Fruit fly (Drosophila melanogaster) whole organism, embryonic: Measurements from ENCODE around the gene f-cup.
A peak's percentile ranks its signal among the peaks of the same experiment; 100 is the strongest.

Source experiments
- Abd-B ChIP-seq: fragments of 200-800 bp; sonication (Bioruptor generic); optimal IDR thresholded peaks from 2 replicates; lab custom pipeline; 2018; ENCODE audit warnings: missing biosample characterization, mild to moderate bottlenecking, missing genetic modification characterization, moderate library complexity
- CG11560 ChIP-seq: fragments of 200-800 bp; sonication (Bioruptor generic); IDR thresholded peaks from 3 replicates; pipeline ENCODE4 v1.3.6; 2022; ENCODE audit warnings: missing biosample characterization, missing genetic modification characterization
- CG12236 ChIP-seq: fragments of 200-800 bp; sonication (Bioruptor generic); optimal IDR thresholded peaks from 2 replicates; lab custom pipeline; 2016; ENCODE audit warnings: missing biosample characterization, missing genetic modification characterization
- CG12744 ChIP-seq: fragments of 200-800 bp; sonication (Bioruptor generic); optimal IDR thresholded peaks from 2 replicates; lab custom pipeline; 2016; ENCODE audit warnings: missing biosample characterization, missing genetic modification characterization
- CG14441 ChIP-seq: fragments of 200-800 bp; sonication (Bioruptor generic); IDR thresholded peaks from 2 replicates; pipeline ENCODE4 v1.3.6; 2022; ENCODE audit warnings: missing biosample characterization, missing genetic modification characterization
- CG15479 ChIP-seq: fragments of 200-800 bp; sonication (Bioruptor generic); optimal IDR thresholded peaks from 3 replicates; lab custom pipeline; 2019; ENCODE audit warnings: missing biosample characterization, mild to moderate bottlenecking, missing genetic modification characterization, moderate library complexity
- CG16815 ChIP-seq: fragments of 200-800 bp; sonication (Bioruptor generic); optimal IDR thresholded peaks from 3 replicates; lab custom pipeline; 2017; ENCODE audit warnings: missing biosample characterization, mild to moderate bottlenecking, missing genetic modification characterization
- CG2199 ChIP-seq: fragments of 200-800 bp; sonication (Bioruptor generic); IDR thresholded peaks from 3 replicates; pipeline ENCODE4 v1.3.6; 2022; ENCODE audit warnings: missing biosample characterization, missing genetic modification characterization
- CG2875 ChIP-seq: fragments of 200-800 bp; sonication (Bioruptor generic); optimal IDR thresholded peaks from 2 replicates; lab custom pipeline; 2017; ENCODE audit warnings: missing biosample characterization, mild to moderate bottlenecking, missing genetic modification characterization, missing genetic modification reagents
- CG33213 ChIP-seq: fragments of 200-800 bp; sonication (Bioruptor generic); optimal IDR thresholded peaks from 3 replicates; lab custom pipeline; 2016; ENCODE audit warnings: missing biosample characterization, missing genetic modification characterization
- CG3838 ChIP-seq: fragments of 200-800 bp; sonication (Bioruptor generic); optimal IDR thresholded peaks from 3 replicates; lab custom pipeline; 2016; ENCODE audit warnings: missing biosample characterization, missing genetic modification characterization
- CG42726 ChIP-seq: fragments of 200-800 bp; sonication (Bioruptor generic); IDR thresholded peaks from 2 replicates; pipeline ENCODE4 v1.3.6; 2022; ENCODE audit warnings: missing biosample characterization, missing genetic modification characterization; ENCODE audit not compliant: partially characterized antibody
- CG4360 ChIP-seq: fragments of 200-800 bp; sonication (Bioruptor generic); IDR thresholded peaks from 2 replicates; pipeline ENCODE4 v1.3.6; 2022; ENCODE audit warnings: missing biosample characterization, missing genetic modification characterization
- CG4617 ChIP-seq: fragments of 200-800 bp; sonication (Bioruptor generic); optimal IDR thresholded peaks from 3 replicates; lab custom pipeline; 2016; ENCODE audit warnings: missing biosample characterization, missing genetic modification characterization, borderline replicate concordance
- CG7839 ChIP-seq: fragments of 200-800 bp; sonication (Bioruptor generic); optimal IDR thresholded peaks from 3 replicates; lab custom pipeline; 2018; ENCODE audit warnings: missing biosample characterization, mild to moderate bottlenecking, missing genetic modification characterization, moderate library complexity
- CG8290 ChIP-seq, 3 experiments: fragments of 200-800 bp; sonication (Bioruptor generic); optimal IDR thresholded peaks; 2 replicates each; lab custom pipeline; 2016 to 2019; ENCODE audit warnings: missing biosample characterization in 3 of 3, missing genetic modification characterization in 3 of 3, mild to moderate bottlenecking in 2 of 3, moderate library complexity in 1 of 3
- CG8388 ChIP-seq: fragments of 200-800 bp; sonication (Bioruptor generic); optimal IDR thresholded peaks from 2 replicates; lab custom pipeline; 2019; ENCODE audit warnings: missing biosample characterization, mild to moderate bottlenecking, missing genetic modification characterization, moderate library complexity
- Dll ChIP-seq: fragments of 200-800 bp; sonication (Bioruptor generic); IDR thresholded peaks from 4 replicates; pipeline ENCODE4 v1.3.6; 2022; ENCODE audit warnings: missing biosample characterization, missing genetic modification characterization; ENCODE audit not compliant: partially characterized antibody
- Dp ChIP-seq: fragments of 200-800 bp; sonication (Bioruptor generic); optimal IDR thresholded peaks from 2 replicates; lab custom pipeline; 2018; ENCODE audit warnings: missing biosample characterization, mild to moderate bottlenecking, missing genetic modification characterization, moderate library complexity
- E2f1 ChIP-seq: fragments of 200-800 bp; sonication (Bioruptor generic); IDR thresholded peaks from 2 replicates; pipeline ENCODE4 v1.3.6; 2022; ENCODE audit warnings: missing biosample characterization, missing genetic modification characterization
- HLH4C ChIP-seq: fragments of 200-800 bp; sonication (Bioruptor generic); IDR thresholded peaks from 3 replicates; pipeline ENCODE4 v1.3.6; 2022; ENCODE audit warnings: missing biosample characterization, missing genetic modification characterization; ENCODE audit not compliant: partially characterized antibody
- HLHmδ ChIP-seq: fragments of 200-800 bp; sonication (Bioruptor generic); optimal IDR thresholded peaks from 2 replicates; lab custom pipeline; 2018; ENCODE audit warnings: missing biosample characterization, mild to moderate bottlenecking, missing genetic modification characterization, moderate library complexity
- Med ChIP-seq: fragments of 200-800 bp; sonication (Bioruptor generic); peaks from one replicate; lab custom pipeline; 2016; ENCODE audit warnings: missing biosample characterization, missing genetic modification characterization, mild to moderate bottlenecking, inconsistent platforms, moderate library complexity
- NC2α ChIP-seq: fragments of 200-800 bp; sonication (Bioruptor generic); optimal IDR thresholded peaks from 2 replicates; lab custom pipeline; 2016; ENCODE audit warnings: missing biosample characterization, missing genetic modification characterization
- Taf1 ChIP-seq: fragments of 200-800 bp; sonication (Bioruptor generic); IDR thresholded peaks from 2 replicates; pipeline ENCODE4 v1.3.6; 2022; ENCODE audit warnings: missing biosample characterization, missing genetic modification characterization
- aop ChIP-seq: fragments of 200-800 bp; sonication (Bioruptor generic); IDR thresholded peaks from 2 replicates; pipeline ENCODE4 v1.3.6; 2022; ENCODE audit warnings: missing biosample characterization, missing genetic modification characterization
- ato ChIP-seq: fragments of 200-800 bp; sonication (Bioruptor generic); IDR thresholded peaks from 2 replicates; pipeline ENCODE4 v1.3.6; 2022; ENCODE audit warnings: missing biosample characterization, missing genetic modification characterization; ENCODE audit not compliant: partially characterized antibody
- bcd ChIP-seq: fragments of 200-800 bp; sonication (Bioruptor generic); optimal IDR thresholded peaks from 2 replicates; lab custom pipeline; 2017; ENCODE audit warnings: missing biosample characterization, mild to moderate bottlenecking, missing genetic modification characterization
- cg ChIP-seq: fragments of 200-800 bp; sonication (Bioruptor generic); optimal IDR thresholded peaks from 3 replicates; lab custom pipeline; 2019; ENCODE audit warnings: missing biosample characterization, mild to moderate bottlenecking, missing genetic modification characterization, moderate library complexity
- dysf ChIP-seq: fragments of 200-800 bp; sonication (Bioruptor generic); IDR thresholded peaks from 3 replicates; pipeline ENCODE4 v1.3.6; 2022; ENCODE audit warnings: missing biosample characterization, missing genetic modification characterization
- esg ChIP-seq: fragments of 200-800 bp; sonication (Bioruptor generic); conservative IDR thresholded peaks from 2 replicates; pipeline ENCODE4 v1.3.6; 2022; ENCODE audit warnings: missing biosample characterization, missing genetic modification characterization
- eyg ChIP-seq: fragments of 200-800 bp; sonication (Bioruptor generic); optimal IDR thresholded peaks from 3 replicates; lab custom pipeline; 2016; ENCODE audit warnings: missing biosample characterization, missing genetic modification characterization
- fd64A ChIP-seq: fragments of 200-800 bp; sonication (Bioruptor generic); optimal IDR thresholded peaks from 3 replicates; lab custom pipeline; 2018; ENCODE audit warnings: missing biosample characterization, mild to moderate bottlenecking, missing genetic modification characterization
- jigr1 ChIP-seq: fragments of 200-800 bp; sonication (Bioruptor generic); IDR thresholded peaks from 3 replicates; pipeline ENCODE4 v1.3.6; 2022; ENCODE audit warnings: missing biosample characterization, missing genetic modification characterization
- nau ChIP-seq: fragments of 200-800 bp; sonication (Bioruptor generic); optimal IDR thresholded peaks from 3 replicates; lab custom pipeline; 2017; ENCODE audit warnings: missing biosample characterization, mild to moderate bottlenecking, missing genetic modification characterization, missing genetic modification reagents
- pan ChIP-seq, 4 experiments: fragments of >200 bp in 3 of 4; fragments of 200-800 bp in 1 of 4; sonication (Bioruptor generic) in 1 of 4; optimal IDR thresholded peaks in 3 of 4; IDR thresholded peaks in 1 of 4; 2 replicates each; pipeline versions ENCODE4 v1.3.6 to Lab custom; 2017 to 2022; ENCODE audit warnings: missing biosample characterization in 2 of 4, missing genetic modification characterization in 2 of 4, mixed read lengths in 1 of 4
- pfk ChIP-seq: fragments of 200-800 bp; sonication (Bioruptor generic); optimal IDR thresholded peaks from 2 replicates; lab custom pipeline; 2018; ENCODE audit warnings: missing biosample characterization, mild to moderate bottlenecking, missing genetic modification characterization, moderate library complexity
- pho ChIP-seq: fragments of 200-800 bp; sonication (Bioruptor generic); optimal IDR thresholded peaks from 2 replicates; lab custom pipeline; 2016; ENCODE audit warnings: missing biosample characterization, missing genetic modification characterization
- pzg ChIP-seq: fragments of 200-800 bp; sonication (Bioruptor generic); optimal IDR thresholded peaks from 3 replicates; lab custom pipeline; 2018; ENCODE audit warnings: missing biosample characterization, mild to moderate bottlenecking, missing genetic modification characterization, moderate library complexity
- rib ChIP-seq: fragments of 200-800 bp; sonication (Bioruptor generic); IDR thresholded peaks from 2 replicates; pipeline ENCODE4 v1.3.6; 2022; ENCODE audit warnings: missing biosample characterization, missing genetic modification characterization
- schlank ChIP-seq: fragments of 200-800 bp; sonication (Bioruptor generic); optimal IDR thresholded peaks from 2 replicates; lab custom pipeline; 2018; ENCODE audit warnings: missing biosample characterization, mild to moderate bottlenecking, missing genetic modification characterization
- sd ChIP-seq: fragments of 200-800 bp; sonication (Bioruptor generic); optimal IDR thresholded peaks from 3 replicates; lab custom pipeline; 2018; ENCODE audit warnings: missing biosample characterization, mild to moderate bottlenecking, missing genetic modification characterization, moderate library complexity
- sim ChIP-seq: fragments of 200-800 bp; sonication (Bioruptor generic); IDR thresholded peaks from 2 replicates; pipeline ENCODE4 v1.3.6; 2022; ENCODE audit warnings: missing biosample characterization, missing genetic modification characterization
- sima ChIP-seq: fragments of 200-800 bp; sonication (Bioruptor generic); optimal IDR thresholded peaks from 2 replicates; lab custom pipeline; 2016; ENCODE audit warnings: missing biosample characterization, missing genetic modification characterization
- so ChIP-seq: fragments of 200-800 bp; sonication (Bioruptor generic); IDR thresholded peaks from 3 replicates; pipeline ENCODE4 v1.3.6; 2022; ENCODE audit warnings: missing biosample characterization, missing genetic modification characterization
- trem ChIP-seq: fragments of 200-800 bp; optimal IDR thresholded peaks from 3 replicates; lab custom pipeline; 2019; ENCODE audit warnings: missing biosample characterization, mild to moderate bottlenecking, missing genetic modification characterization, moderate library complexity
- twi ChIP-seq: fragments of 200-800 bp; optimal IDR thresholded peaks from 2 replicates; lab custom pipeline; 2019; ENCODE audit warnings: missing biosample characterization, mild to moderate bottlenecking, missing genetic modification characterization, moderate library complexity
- vvl ChIP-seq: fragments of 200-800 bp; sonication (Bioruptor generic); IDR thresholded peaks from 2 replicates; pipeline ENCODE4 v1.3.6; 2022; ENCODE audit warnings: missing biosample characterization, missing genetic modification characterization
- wdn ChIP-seq: fragments of 200-800 bp; sonication (Bioruptor generic); IDR thresholded peaks from 2 replicates; pipeline ENCODE4 v1.3.6; 2022; ENCODE audit warnings: missing biosample characterization, missing genetic modification characterization

Gene f-cup

DNA sequence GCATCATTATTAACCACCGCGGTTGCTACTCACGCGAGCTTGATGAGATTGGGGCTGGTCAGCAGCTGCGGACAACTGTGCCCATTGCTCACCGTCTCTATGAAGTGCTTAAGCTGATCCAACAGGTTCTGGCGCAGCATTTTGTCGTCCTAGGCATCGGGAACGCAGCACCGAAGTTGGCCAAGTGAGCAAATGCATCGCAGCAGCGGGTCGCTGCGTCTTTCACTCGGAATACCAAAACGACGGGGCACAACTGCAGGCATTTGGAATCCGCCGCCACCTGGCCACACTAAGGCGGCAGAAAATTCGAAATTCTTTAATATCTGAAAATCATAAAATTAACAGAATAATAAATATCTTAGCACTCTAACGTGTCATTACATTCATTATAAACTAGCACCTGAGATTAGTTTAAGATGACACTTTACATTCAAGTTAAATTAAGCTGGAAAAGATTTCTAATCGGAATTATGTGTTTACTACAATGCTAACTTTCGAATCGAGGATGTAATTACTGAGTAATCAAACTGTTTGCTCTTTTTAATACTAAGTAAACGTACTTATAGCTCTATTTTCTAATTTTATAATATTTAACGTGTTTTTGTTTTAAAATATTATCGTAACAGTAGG lies 17.5 kb downstream of the f-cup start (continued):
- peak; percentile 61 for TF ChIP-seq HLHmδ (GFP tag; lab: Kevin White, UChicago)
- TF ChIP-seq nau = no peak
- no peak for TF ChIP-seq esg (GFP tag; lab: Robert Waterston, UW)
- TF ChIP-seq Med (GFP tag; lab: Kevin White, UChicago) = peak; percentile 70
- TF ChIP-seq sd = no peak
- TF ChIP-seq CG8388 (GFP tag; lab: Kevin White, UChicago) = no peak
- TF ChIP-seq Dll = no peak
- no peak; the same call in 1 of the 2 replicates for TF ChIP-seq CG42726 (GFP tag; lab: Robert Waterston, UW)
- no peak for TF ChIP-seq CG11560 (tag; lab: Robert Waterston, UW)
- TF ChIP-seq CG4617 (GFP tag; lab: Kevin White, UChicago) = peak; percentile 38
- TF ChIP-seq cg (GFP tag; lab: Kevin White, UChicago) = no peak
- no peak for TF ChIP-seq CG4360 (GFP tag; lab: Robert Waterston, UW)
- TF ChIP-seq Taf1 (GFP tag; lab: Robert Waterston, UW) = no peak
- no peak for TF ChIP-seq wdn
- no peak for TF ChIP-seq jigr1 (GFP tag; lab: Robert Waterston, UW)
- TF ChIP-seq bcd = no peak
- no peak for TF ChIP-seq E2f1 (GFP tag; lab: Robert Waterston, UW)
- TF ChIP-seq CG3838 (GFP tag; lab: Kevin White, UChicago) = no peak
- no peak for TF ChIP-seq so
- TF ChIP-seq pfk (GFP tag; lab: Kevin White, UChicago) = no peak
- TF ChIP-seq CG33213 (GFP tag; lab: Kevin White, UChicago) = peak; percentile 40
- TF ChIP-seq fd64A (GFP tag; lab: Kevin White, UChicago) = no peak
- TF ChIP-seq Abd-B (GFP tag; lab: Kevin White, UChicago) = no peak
- TF ChIP-seq CG12236 (GFP tag; lab: Kevin White, UChicago) = no peak
- no peak for TF ChIP-seq dysf (GFP tag; lab: Robert Waterston, UW)
- no peak for TF ChIP-seq CG2875
- TF ChIP-seq sima (GFP tag; lab: Kevin White, UChicago) = no peak
- TF ChIP-seq CG7839 (tag; lab: Kevin White, UChicago) = no peak
- no peak for TF ChIP-seq NC2α (GFP tag; lab: Kevin White, UChicago)
- TF ChIP-seq Dp (GFP tag; lab: Kevin White, UChicago) = peak; percentile 89
- peak; percentile 63 for TF ChIP-seq pzg (GFP tag; lab: Kevin White, UChicago)
- no peak for TF ChIP-seq CG12744 (GFP tag; lab: Kevin White, UChicago)
- TF ChIP-seq ato (GFP tag; lab: Robert Waterston, UW) = no peak
- TF ChIP-seq HLH4C = no peak
- no peak for TF ChIP-seq schlank
- no peak for TF ChIP-seq pan (optimal IDR thresholded peaks at IDR 0.05; lab: Kevin White, UChicago)
- no peak for TF ChIP-seq pan (GFP tag; optimal IDR thresholded peaks at IDR 0.05 in 1 of 2, IDR thresholded peaks at IDR 0.05 in 1 of 2)
- TF ChIP-seq eyg (GFP tag; lab: Kevin White, UChicago) = no peak
- TF ChIP-seq vvl (GFP tag; lab: Robert Waterston, UW) = 0 out of 2 replicates have a peak, but pooled peaks have one; percentile 18
- no peak for TF ChIP-seq twi (tag; lab: Kevin White, UChicago)
- no peak for TF ChIP-seq rib
- TF ChIP-seq aop = no peak
- no peak for TF ChIP-seq CG14441 (GFP tag; lab: Robert Waterston, UW)
- peak; percentile 7 for TF ChIP-seq trem (tag; lab: Kevin White, UChicago)
- no peak for TF ChIP-seq CG15479 (GFP tag; lab: Kevin White, UChicago)
- TF ChIP-seq CG16815 (GFP tag; lab: Kevin White, UChicago) = no peak
- TF ChIP-seq pho (GFP tag; lab: Kevin White, UChicago) = no peak
- no peak for TF ChIP-seq sim (GFP tag; lab: Robert Waterston, UW)
- no peak for TF ChIP-seq CG2199 (GFP tag; lab: Robert Waterston, UW)
- no peak for TF ChIP-seq CG8290 (GFP tag; optimal IDR thresholded peaks at IDR 0.05; lab: Kevin White, UChicago)
- peak in 1 of 2 experiments; percentile 22 for TF ChIP-seq CG8290 (tag; optimal IDR thresholded peaks at IDR 0.05; lab: Kevin White, UChicago)
